Worm (Caenorhabditis elegans) whole organism, late embryonic: ENCODE results near the gene srx-1.

Source experiments
- fkh-10 ChIP-seq: fragments of 150-350 bp; optimal IDR thresholded peaks from 2 replicates; lab custom pipeline; 2014; ENCODE audit warnings: missing biosample characterization, missing genetic modification reagents, missing genetic modification characterization
- hlh-8 ChIP-seq: sonication (generic microtip); optimal IDR thresholded peaks from 2 replicates; lab custom pipeline; 2016; ENCODE audit warnings: missing genotype, missing genetic modification characterization, missing compliant biosample characterization
- nhr-232 ChIP-seq: sonication (generic microtip); optimal IDR thresholded peaks from 2 replicates; lab custom pipeline; 2016; ENCODE audit warnings: missing genetic modification characterization, missing compliant biosample characterization
- pqm-1 ChIP-seq: sonication (generic microtip); optimal IDR thresholded peaks from 2 replicates; lab custom pipeline; 2016; ENCODE audit warnings: missing genetic modification characterization, missing compliant biosample characterization

- TF ChIP-seq hlh-8 (no peak), nhr-232 (tag; lab: Kevin White, UChicago) (no peak), fkh-10 (no peak), pqm-1 (no peak)
Observed at ce11 chrV:8994801-8995200, 8.7 kb upstream of the srx-1 start, which contains the start of gene F59E11.5.
